Worm (Caenorhabditis elegans) whole organism, mixed stage, embryonic: Measurements from ENCODE around the gene rap-2.

ENCODE experiments used
- M03D4.4 ChIP-seq: sonication (generic microtip); optimal IDR thresholded peaks from 2 replicates; lab custom pipeline; 2017; ENCODE audit warnings: mild to moderate bottlenecking, missing genetic modification characterization, missing compliant biosample characterization
- blmp-1 ChIP-seq: fragments of 150-350 bp; optimal IDR thresholded peaks from 2 replicates; lab custom pipeline; 2014; ENCODE audit warnings: missing biosample characterization, missing genetic modification characterization
- ceh-39 ChIP-seq: fragments of 150-350 bp; optimal IDR thresholded peaks from 2 replicates; lab custom pipeline; 2014; ENCODE audit warnings: missing biosample characterization, missing genetic modification characterization
- ceh-83 ChIP-seq: fragments of 200-800 bp; sonication (Bioruptor generic); optimal IDR thresholded peaks from 2 replicates; lab custom pipeline; 2018; ENCODE audit warnings: mild to moderate bottlenecking, missing genetic modification characterization, missing compliant biosample characterization
- cnd-1 ChIP-seq: fragments of 200-800 bp; sonication (Bioruptor generic); optimal IDR thresholded peaks from 2 replicates; lab custom pipeline; 2018; ENCODE audit warnings: mild to moderate bottlenecking, missing genetic modification characterization, missing compliant biosample characterization
- drap-1 ChIP-seq: fragments of 200-800 bp; sonication (Bioruptor generic); optimal IDR thresholded peaks from 3 replicates; lab custom pipeline; 2018; ENCODE audit warnings: mild to moderate bottlenecking, missing genetic modification characterization, missing compliant biosample characterization
- elt-1 ChIP-seq: sonication (generic microtip); optimal IDR thresholded peaks from 2 replicates; lab custom pipeline; 2017; ENCODE audit warnings: missing genetic modification characterization, mild to moderate bottlenecking, missing compliant biosample characterization, antibody characterized with exemption, moderate library complexity, borderline replicate concordance; ENCODE audit not compliant: insufficient read depth
- elt-3 ChIP-seq: fragments of 150-350 bp; optimal IDR thresholded peaks from 2 replicates; lab custom pipeline; 2014; ENCODE audit warnings: missing biosample characterization, missing genetic modification characterization
- flh-1 ChIP-seq: fragments of 200-800 bp; sonication (Bioruptor generic); optimal IDR thresholded peaks from 2 replicates; lab custom pipeline; 2018; ENCODE audit warnings: mild to moderate bottlenecking, missing genetic modification characterization, moderate library complexity, missing compliant biosample characterization
- hlh-1 ChIP-seq: fragments of 150-350 bp; optimal IDR thresholded peaks from 2 replicates; lab custom pipeline; 2014; ENCODE audit warnings: missing biosample characterization, missing genetic modification reagents, missing genetic modification characterization
- lin-13 ChIP-seq: fragments of 150-350 bp; optimal IDR thresholded peaks from 2 replicates; lab custom pipeline; 2014; ENCODE audit warnings: missing biosample characterization, missing genetic modification characterization
- lin-32 ChIP-seq: fragments of 200-800 bp; sonication (Bioruptor generic); optimal IDR thresholded peaks from 2 replicates; lab custom pipeline; 2018; ENCODE audit warnings: mild to moderate bottlenecking, missing genetic modification characterization, missing compliant biosample characterization
- lsy-2 ChIP-seq: fragments of 150-350 bp; optimal IDR thresholded peaks from 2 replicates; lab custom pipeline; 2014; ENCODE audit warnings: missing biosample characterization, missing genetic modification characterization
- mab-5 ChIP-seq: fragments of 150-350 bp; optimal IDR thresholded peaks from 2 replicates; lab custom pipeline; 2014; ENCODE audit warnings: missing biosample characterization, missing genetic modification characterization
- mep-1 ChIP-seq: fragments of 150-350 bp; optimal IDR thresholded peaks from 2 replicates; lab custom pipeline; 2017; ENCODE audit warnings: missing biosample characterization, missing genetic modification reagents, missing genetic modification characterization, inconsistent platforms
- nhr-12 ChIP-seq: fragments of 150-350 bp; optimal IDR thresholded peaks from 2 replicates; lab custom pipeline; 2014; ENCODE audit warnings: missing biosample characterization, missing genetic modification characterization
- nhr-2 ChIP-seq: fragments of 150-350 bp; optimal IDR thresholded peaks from 2 replicates; lab custom pipeline; 2014; ENCODE audit warnings: missing biosample characterization, missing genetic modification characterization
- nhr-237 ChIP-seq: fragments of 150-350 bp; optimal IDR thresholded peaks from 2 replicates; lab custom pipeline; 2014; ENCODE audit warnings: missing biosample characterization, missing genetic modification characterization
- nhr-76 ChIP-seq: sonication (generic microtip); optimal IDR thresholded peaks from 2 replicates; lab custom pipeline; 2017; ENCODE audit warnings: missing biosample characterization, missing genetic modification characterization
- pha-4 ChIP-seq: fragments of 150-350 bp; optimal IDR thresholded peaks from 2 replicates; lab custom pipeline; 2018; ENCODE audit warnings: missing biosample characterization, missing genetic modification reagents, missing genetic modification characterization
- sem-2 ChIP-seq: fragments of 200-800 bp; sonication (Bioruptor generic); optimal IDR thresholded peaks from 2 replicates; lab custom pipeline; 2018; ENCODE audit warnings: mild to moderate bottlenecking, missing genetic modification characterization, missing compliant biosample characterization
- snpc-4 ChIP-seq: fragments of 150-350 bp; optimal IDR thresholded peaks from 2 replicates; lab custom pipeline; 2014; ENCODE audit warnings: missing biosample characterization, missing genetic modification characterization
- tbx-8 ChIP-seq: fragments of 200-800 bp; sonication (Bioruptor generic); optimal IDR thresholded peaks from 2 replicates; lab custom pipeline; 2018; ENCODE audit warnings: mild to moderate bottlenecking, missing genetic modification characterization, moderate library complexity, missing compliant biosample characterization
- unc-120 ChIP-seq: sonication (generic microtip); optimal IDR thresholded peaks from 2 replicates; lab custom pipeline; 2017; ENCODE audit warnings: missing genetic modification characterization, missing compliant biosample characterization; ENCODE audit not compliant: poor library complexity, severe bottlenecking
- unc-39 ChIP-seq: fragments of 150-350 bp; optimal IDR thresholded peaks from 2 replicates; lab custom pipeline; 2014; ENCODE audit warnings: missing biosample characterization, missing genetic modification characterization
- unc-62 ChIP-seq: fragments of 150-350 bp; optimal IDR thresholded peaks from 2 replicates; lab custom pipeline; 2014; ENCODE audit warnings: missing biosample characterization, missing genetic modification reagents, missing genetic modification characterization
- zip-8 ChIP-seq: fragments of 150-350 bp; optimal IDR thresholded peaks from 2 replicates; lab custom pipeline; 2014; ENCODE audit warnings: missing biosample characterization, missing genetic modification characterization
- ztf-11 ChIP-seq: fragments of 150-350 bp; optimal IDR thresholded peaks from 2 replicates; lab custom pipeline; 2014; ENCODE audit warnings: missing biosample characterization, missing genetic modification characterization

Gene rap-2

ce11 chrV:15058423-15058822 lies 5.5 kb downstream of the rap-2 start:
- TF ChIP-seq tbx-8 (GFP tag; lab: Kevin White, UChicago), result no peak
- TF ChIP-seq unc-120, result no peak
- no peak for TF ChIP-seq cnd-1 (tag; lab: Kevin White, UChicago)

- TF ChIP-seq ceh-39 (tag; lab: Kevin White, UChicago) (no peak), nhr-76 (no peak), elt-3 (tag; lab: Kevin White, UChicago) (no peak), unc-39 (tag; lab: Kevin White, UChicago) (no peak), nhr-2 (tag; lab: Kevin White, UChicago) (no peak), snpc-4 (tag; lab: Kevin White, UChicago) (no peak), elt-1 (no peak), lin-13 (tag; lab: Kevin White, UChicago) (no peak), mab-5 (tag; lab: Kevin White, UChicago) (no peak), ztf-11 (tag; lab: Kevin White, UChicago) (no peak), drap-1 (GFP tag; lab: Kevin White, UChicago) (no peak), M03D4.4 (no peak), lin-32 (GFP tag; lab: Kevin White, UChicago) (no peak)
Measured at ce11 chrV:15057724-15058123, 6.2 kb downstream of the rap-2 start.

ce11 chrV:15056346-15056839 lies 7.5 kb downstream of the rap-2 start:
- TF ChIP-seq unc-120 (no peak), ztf-11 (tag; lab: Kevin White, UChicago) (no peak), drap-1 (GFP tag; lab: Kevin White, UChicago) (no peak), flh-1 (GFP tag; lab: Kevin White, UChicago) (no peak), nhr-237 (tag; lab: Kevin White, UChicago) (no peak), nhr-76 (no peak), ceh-83 (GFP tag; lab: Kevin White, UChicago) (no peak), blmp-1 (tag; lab: Kevin White, UChicago) (no peak), zip-8 (tag; lab: Kevin White, UChicago) (no peak), ceh-39 (tag; lab: Kevin White, UChicago) (no peak), lin-32 (GFP tag; lab: Kevin White, UChicago) (no peak), mep-1 (tag; lab: Kevin White, UChicago) (no peak), cnd-1 (tag; lab: Kevin White, UChicago) (no peak), nhr-12 (tag; lab: Kevin White, UChicago) (no peak), lsy-2 (no peak), hlh-1 (tag; lab: Kevin White, UChicago) (no peak), elt-3 (tag; lab: Kevin White, UChicago) (no peak), M03D4.4 (no peak), unc-39 (tag; lab: Kevin White, UChicago) (no peak)
- TF ChIP-seq, all 35 proteins: peak for 0

ce11 chrV:15055873-15056272 lies 8.0 kb downstream of the rap-2 start, which contains the start of gene C25D7.16:
Gene C25D7.16, plus strand, starts transcription at chrV:15056173.
- TF ChIP-seq elt-3 (tag; lab: Kevin White, UChicago) (no peak), nhr-2 (tag; lab: Kevin White, UChicago) (no peak)

- TF ChIP-seq sem-2 (GFP tag; lab: Kevin White, UChicago) (no peak), nhr-76 (no peak), ceh-39 (tag; lab: Kevin White, UChicago) (no peak), ztf-11 (tag; lab: Kevin White, UChicago) (no peak), zip-8 (tag; lab: Kevin White, UChicago) (peak; percentile 61)
Measured at ce11 chrV:15054733-15055132, 9.2 kb downstream of the rap-2 start.

ce11 chrV:15052368-15052767 lies 11.5 kb downstream of the rap-2 start, which contains the start of the genes fbxa-82 and C25D7.5:
Gene fbxa-82, minus strand, starts transcription at chrV:15052530.
Gene C25D7.5, plus strand, starts transcription at chrV:15052650.
- TF ChIP-seq mab-5 (tag; lab: Kevin White, UChicago) (no peak), pha-4 (tag; lab: Kevin White, UChicago) (no peak), unc-62 (GFP tag; lab: Kevin White, UChicago) (no peak), nhr-12 (tag; lab: Kevin White, UChicago) (no peak), zip-8 (tag; lab: Kevin White, UChicago) (no peak), snpc-4 (tag; lab: Kevin White, UChicago) (no peak), M03D4.4 (no peak), drap-1 (GFP tag; lab: Kevin White, UChicago) (no peak), lin-32 (GFP tag; lab: Kevin White, UChicago) (no peak), nhr-237 (tag; lab: Kevin White, UChicago) (no peak), cnd-1 (tag; lab: Kevin White, UChicago) (no peak)
